Worm (Caenorhabditis elegans): ENCODE data around the gene F41E6.15.
A peak's percentile ranks its signal among the peaks of the same experiment; 100 is the strongest.

- TF ChIP-seq nfyb-1 (GFP tag; IDR thresholded peaks at IDR 0.05) (no peak), ama-1 (optimal IDR thresholded peaks at IDR 0.05) (no peak), ama-1 (GFP tag; optimal IDR thresholded peaks at IDR 0.05) (no peak), madf-8 (GFP tag; conservative IDR thresholded peaks at IDR 0.05) (no peak), madf-10 (tag; optimal IDR thresholded peaks at IDR 0.05) (no peak), lin-54 (GFP tag; optimal IDR thresholded peaks at IDR 0.05) (no peak), rcor-1 (GFP tag; IDR thresholded peaks at IDR 0.05) (no peak), sea-2 (GFP tag; IDR thresholded peaks at IDR 0.05) (no peak), let-607 (tag; optimal IDR thresholded peaks at IDR 0.05) (no peak), unc-62 (GFP tag; optimal IDR thresholded peaks at IDR 0.05) (no peak), nhr-120 (GFP tag; IDR thresholded peaks at IDR 0.05) (0 out of 2 replicates have a peak, but pooled peaks have one; percentile 30), efl-1 (GFP tag; optimal IDR thresholded peaks at IDR 0.05) (no peak), snpc-1.1 (tag; optimal IDR thresholded peaks at IDR 0.05; ENCODE audit: insufficient read depth) (no peak), zim-3 (tag; optimal IDR thresholded peaks at IDR 0.05) (no peak), mel-28 (tag; optimal IDR thresholded peaks at IDR 0.05; ENCODE audit: borderline replicate concordance) (no peak)
Observed at ce11 chrV:8609776-8610529, 7.4 kb upstream of the F41E6.15 start.
